Worm (Caenorhabditis elegans) whole organism, L3 larva: ENCODE data around the gene M01F1.9.

Source experiments
- ceh-82 ChIP-seq: fragments of 150-350 bp; optimal IDR thresholded peaks from 2 replicates; lab custom pipeline; 2014; ENCODE audit warnings: missing biosample characterization, missing genetic modification characterization
- ceh-9 ChIP-seq: sonication (generic microtip); optimal IDR thresholded peaks from 2 replicates; lab custom pipeline; 2018; ENCODE audit warnings: missing biosample characterization, missing genetic modification characterization

DNA sequence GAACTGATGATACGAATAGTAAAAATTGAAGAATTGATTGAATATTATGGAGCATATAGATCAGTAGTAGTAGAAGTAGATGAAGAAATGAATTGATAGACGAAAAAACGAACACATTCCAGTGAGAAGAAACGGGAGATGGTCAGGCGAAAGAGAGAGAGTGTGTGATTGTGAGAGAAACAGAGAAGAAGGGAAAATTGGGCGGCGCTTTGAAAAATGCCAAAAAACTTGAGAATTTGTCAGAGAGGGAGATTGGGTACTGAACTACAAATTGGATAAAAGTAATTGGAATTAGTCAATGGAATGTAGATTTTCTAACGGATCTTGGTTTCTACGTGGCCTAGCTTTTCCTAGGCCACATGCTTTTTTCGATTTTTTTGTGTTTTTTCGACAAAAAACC is 10.6 kb downstream of the M01F1.9 start, which contains the start of gene C34C12.7:
- no peak for TF ChIP-seq ceh-9 (tag; lab: Kevin White, UChicago)
- no peak for TF ChIP-seq ceh-82 (tag; lab: Kevin White, UChicago)
